Fruit fly (Drosophila melanogaster) whole organism, prepupa: ENCODE data around the gene TyrR.

Experiments
- CG10631 ChIP-seq: fragments of 200-800 bp; sonication (Bioruptor generic); optimal IDR thresholded peaks from 2 replicates; lab custom pipeline; 2016; ENCODE audit warnings: missing biosample characterization, missing genetic modification characterization
- CG10669 ChIP-seq: fragments of 200-800 bp; sonication (Bioruptor generic); optimal IDR thresholded peaks from 3 replicates; lab custom pipeline; 2018; ENCODE audit warnings: missing biosample characterization, mild to moderate bottlenecking, missing genetic modification characterization, moderate library complexity
- CG11294 ChIP-seq: fragments of 200-800 bp; sonication (Bioruptor generic); IDR thresholded peaks from 2 replicates; pipeline ENCODE4 v1.3.6; 2022; ENCODE audit warnings: missing biosample characterization, missing genetic modification characterization
- CG11762 ChIP-seq: fragments of 200-800 bp; sonication (Bioruptor generic); optimal IDR thresholded peaks from 3 replicates; lab custom pipeline; 2016; ENCODE audit warnings: missing biosample characterization, missing genetic modification characterization; ENCODE audit not compliant: insufficient read depth
- CG15336 ChIP-seq: fragments of 200-800 bp; sonication (Bioruptor generic); IDR thresholded peaks from 2 replicates; pipeline ENCODE4 v1.3.6; 2022; ENCODE audit warnings: missing biosample characterization, missing genetic modification characterization
- CG1621 ChIP-seq: fragments of 200-800 bp; sonication (Bioruptor generic); optimal IDR thresholded peaks from 3 replicates; lab custom pipeline; 2018; ENCODE audit warnings: missing biosample characterization, mild to moderate bottlenecking, missing genetic modification characterization
- CG16779 ChIP-seq: fragments of 200-800 bp; sonication (Bioruptor generic); optimal IDR thresholded peaks from 3 replicates; lab custom pipeline; 2017; ENCODE audit warnings: missing biosample characterization, mild to moderate bottlenecking, missing genetic modification characterization
- CG3032 ChIP-seq: fragments of 200-800 bp; optimal IDR thresholded peaks from 2 replicates; lab custom pipeline; 2019; ENCODE audit warnings: missing biosample characterization, mild to moderate bottlenecking, missing genetic modification characterization, moderate library complexity
- CG31627 ChIP-seq: fragments of 200-800 bp; sonication (Bioruptor generic); optimal IDR thresholded peaks from 3 replicates; lab custom pipeline; 2016; ENCODE audit warnings: missing biosample characterization, missing genetic modification characterization
- CG32006 ChIP-seq: fragments of 200-800 bp; sonication (Bioruptor generic); optimal IDR thresholded peaks from 3 replicates; lab custom pipeline; 2017; ENCODE audit warnings: missing biosample characterization, mild to moderate bottlenecking, missing genetic modification characterization
- CG34406 ChIP-seq: fragments of 200-800 bp; sonication (Bioruptor generic); optimal IDR thresholded peaks from 3 replicates; lab custom pipeline; 2016; ENCODE audit warnings: missing biosample characterization, missing genetic modification characterization
- CG3919 ChIP-seq: fragments of 200-800 bp; sonication (Bioruptor generic); optimal IDR thresholded peaks from 3 replicates; lab custom pipeline; 2016; ENCODE audit warnings: missing biosample characterization, missing genetic modification characterization
- CG4318 ChIP-seq: fragments of 200-800 bp; sonication (Bioruptor generic); optimal IDR thresholded peaks from 3 replicates; lab custom pipeline; 2017; ENCODE audit warnings: missing biosample characterization, mild to moderate bottlenecking, missing genetic modification characterization
- CG6163 ChIP-seq: fragments of 200-800 bp; sonication (Bioruptor generic); IDR thresholded peaks from 3 replicates; pipeline ENCODE4 v1.3.6; 2022; ENCODE audit warnings: missing biosample characterization, missing genetic modification characterization
- CG6276 ChIP-seq: fragments of 200-800 bp; sonication (Bioruptor generic); optimal IDR thresholded peaks from 2 replicates; lab custom pipeline; 2017; ENCODE audit warnings: missing biosample characterization, mild to moderate bottlenecking, missing genetic modification characterization
- CG6792 ChIP-seq: fragments of 200-800 bp; sonication (Bioruptor generic); optimal IDR thresholded peaks from 3 replicates; lab custom pipeline; 2016; ENCODE audit warnings: missing biosample characterization, missing genetic modification characterization
- CG6808 ChIP-seq: fragments of 200-800 bp; sonication (Bioruptor generic); optimal IDR thresholded peaks from 3 replicates; lab custom pipeline; 2017; ENCODE audit warnings: missing biosample characterization, missing genetic modification characterization, mild to moderate bottlenecking, moderate library complexity, missing genetic modification reagents
- CG6854 ChIP-seq: fragments of 200-800 bp; sonication (Bioruptor generic); optimal IDR thresholded peaks from 2 replicates; lab custom pipeline; 2017; ENCODE audit warnings: missing biosample characterization, mild to moderate bottlenecking, missing genetic modification characterization
- CG7368 ChIP-seq: fragments of 200-800 bp; sonication (Bioruptor generic); optimal IDR thresholded peaks from 3 replicates; lab custom pipeline; 2016; ENCODE audit warnings: missing biosample characterization, missing genetic modification characterization
- CG8119 ChIP-seq: fragments of 200-800 bp; sonication (Bioruptor generic); IDR thresholded peaks from 3 replicates; pipeline ENCODE4 v1.3.6; 2022; ENCODE audit warnings: missing biosample characterization, missing genetic modification characterization
- CG8319 ChIP-seq: fragments of 200-800 bp; sonication (Bioruptor generic); optimal IDR thresholded peaks from 3 replicates; lab custom pipeline; 2016; ENCODE audit warnings: missing biosample characterization, missing genetic modification characterization
- Eip78C ChIP-seq: fragments of 200-800 bp; sonication (Bioruptor generic); peaks from one replicate; lab custom pipeline; 2016; ENCODE audit warnings: missing biosample characterization, missing genetic modification characterization
- Eip93F ChIP-seq: fragments of 200-800 bp; sonication (Bioruptor generic); optimal IDR thresholded peaks from 2 replicates; lab custom pipeline; 2016; ENCODE audit warnings: missing biosample characterization, mild to moderate bottlenecking, missing genetic modification characterization
- Ets21C ChIP-seq: fragments of 200-800 bp; sonication (Bioruptor generic); optimal IDR thresholded peaks from 3 replicates; lab custom pipeline; 2016; ENCODE audit warnings: missing biosample characterization, missing genetic modification characterization
- Gug ChIP-seq: fragments of 200-800 bp; sonication (Bioruptor generic); IDR thresholded peaks from 2 replicates; pipeline ENCODE4 v1.3.6; 2022; ENCODE audit warnings: missing biosample characterization, missing genetic modification characterization
- Lpt ChIP-seq: fragments of 200-800 bp; sonication (Bioruptor generic); optimal IDR thresholded peaks from 3 replicates; lab custom pipeline; 2016; ENCODE audit warnings: missing biosample characterization, missing genetic modification characterization
- Met ChIP-seq: fragments of 200-800 bp; sonication (Bioruptor generic); optimal IDR thresholded peaks from 3 replicates; lab custom pipeline; 2016; ENCODE audit warnings: missing biosample characterization, missing genetic modification characterization
- Smox ChIP-seq: fragments of 200-800 bp; sonication (Bioruptor generic); optimal IDR thresholded peaks from 3 replicates; lab custom pipeline; 2016; ENCODE audit warnings: missing biosample characterization, missing genetic modification characterization
- Sox102F ChIP-seq: fragments of 200-800 bp; sonication (Bioruptor generic); optimal IDR thresholded peaks from 2 replicates; lab custom pipeline; 2016; ENCODE audit warnings: missing biosample characterization, mild to moderate bottlenecking, missing genetic modification characterization
- Sox14 ChIP-seq: fragments of 200-800 bp; sonication (Bioruptor generic); optimal IDR thresholded peaks from 3 replicates; lab custom pipeline; 2016; ENCODE audit warnings: missing biosample characterization, missing genetic modification characterization
- Sox15 ChIP-seq: fragments of 200-800 bp; sonication (Bioruptor generic); optimal IDR thresholded peaks from 3 replicates; lab custom pipeline; 2016; ENCODE audit warnings: missing biosample characterization, missing genetic modification characterization
- achi ChIP-seq: fragments of 200-800 bp; sonication (Bioruptor generic); optimal IDR thresholded peaks from 3 replicates; lab custom pipeline; 2016; ENCODE audit warnings: missing biosample characterization, missing genetic modification characterization
- dac ChIP-seq: fragments of 200-800 bp; sonication (Bioruptor generic); optimal IDR thresholded peaks from 2 replicates; lab custom pipeline; 2017; ENCODE audit warnings: missing biosample characterization, mild to moderate bottlenecking, missing genetic modification characterization
- eg ChIP-seq: fragments of 200-800 bp; sonication (Bioruptor generic); IDR thresholded peaks from 3 replicates; pipeline ENCODE4 v1.3.6; 2022; ENCODE audit warnings: missing biosample characterization, missing genetic modification characterization
- esn ChIP-seq: fragments of 200-800 bp; sonication (Bioruptor generic); optimal IDR thresholded peaks from 2 replicates; lab custom pipeline; 2016; ENCODE audit warnings: missing biosample characterization, mild to moderate bottlenecking, missing genetic modification characterization, moderate library complexity
- fd59A ChIP-seq: fragments of 200-800 bp; sonication (Bioruptor generic); optimal IDR thresholded peaks from 2 replicates; lab custom pipeline; 2017; ENCODE audit warnings: missing biosample characterization, mild to moderate bottlenecking, missing genetic modification characterization, missing genetic modification reagents
- fd85E ChIP-seq: fragments of 200-800 bp; sonication (Bioruptor generic); optimal IDR thresholded peaks from 3 replicates; lab custom pipeline; 2016; ENCODE audit warnings: missing biosample characterization, missing genetic modification characterization
- fkh ChIP-seq: fragments of 200-800 bp; sonication (Bioruptor generic); optimal IDR thresholded peaks from 3 replicates; lab custom pipeline; 2017; ENCODE audit warnings: missing biosample characterization, mild to moderate bottlenecking, missing genetic modification characterization, moderate library complexity
- lz ChIP-seq: fragments of 200-800 bp; sonication (Bioruptor generic); optimal IDR thresholded peaks from 3 replicates; lab custom pipeline; 2016; ENCODE audit warnings: missing biosample characterization, missing genetic modification characterization
- net ChIP-seq: fragments of 200-800 bp; sonication (Bioruptor generic); optimal IDR thresholded peaks from 3 replicates; lab custom pipeline; 2016; ENCODE audit warnings: missing biosample characterization, missing genetic modification characterization
- spab ChIP-seq: fragments of 200-800 bp; sonication (Bioruptor generic); optimal IDR thresholded peaks from 2 replicates; lab custom pipeline; 2017; ENCODE audit warnings: missing biosample characterization, mild to moderate bottlenecking, missing genetic modification characterization, missing genetic modification reagents
- ss ChIP-seq, 2 experiments: fragments of 200-800 bp; sonication (Bioruptor generic); optimal IDR thresholded peaks; 2 replicates in 1 of 2; 3 replicates in 1 of 2; lab custom pipeline; 2017 to 2018; ENCODE audit warnings: mild to moderate bottlenecking in 2 of 2, missing biosample characterization in 2 of 2, missing genetic modification characterization in 2 of 2, moderate library complexity in 1 of 2
- svp ChIP-seq: fragments of 200-800 bp; sonication (Bioruptor generic); peaks from one replicate; lab custom pipeline; 2016; ENCODE audit warnings: missing biosample characterization, missing genetic modification characterization
- topi ChIP-seq: fragments of 200-800 bp; sonication (Bioruptor generic); optimal IDR thresholded peaks from 3 replicates; lab custom pipeline; 2016; ENCODE audit warnings: missing biosample characterization, missing genetic modification characterization
- vri ChIP-seq: fragments of 200-800 bp; sonication (Bioruptor generic); optimal IDR thresholded peaks from 3 replicates; lab custom pipeline; 2016; ENCODE audit warnings: missing biosample characterization, mild to moderate bottlenecking, missing genetic modification characterization

Gene TyrR

dm6 chr3R:17701971-17702845, 60.8 kb downstream of the TyrR start (continued):
- peak; percentile 77 for TF ChIP-seq CG34406 (GFP tag; lab: Kevin White, UChicago)
- TF ChIP-seq fd85E (GFP tag; lab: Kevin White, UChicago) = no peak
- peak; percentile 15 for TF ChIP-seq vri (GFP tag; lab: Kevin White, UChicago)
- peak; percentile 77 for TF ChIP-seq CG1621 (tag; lab: Kevin White, UChicago)
- no peak for TF ChIP-seq fkh (GFP tag; lab: Kevin White, UChicago)
- TF ChIP-seq svp = peak; percentile 90
- peak; percentile 69 for TF ChIP-seq CG6792 (GFP tag; lab: Kevin White, UChicago)
- TF ChIP-seq CG8319 = peak; percentile 66
- peak; percentile 59 for TF ChIP-seq net (GFP tag; lab: Kevin White, UChicago)
- TF ChIP-seq ss (GFP tag; optimal IDR thresholded peaks at IDR 0.05; lab: Kevin White, UChicago) = peak; percentile 54 to 84
- TF ChIP-seq Met (GFP tag; lab: Kevin White, UChicago) = peak; percentile 77
- peak; percentile 74 for TF ChIP-seq achi (GFP tag; lab: Kevin White, UChicago)
- TF ChIP-seq CG3919 (GFP tag; lab: Kevin White, UChicago) = peak; percentile 49
- peak; percentile 73 for TF ChIP-seq Sox15 (GFP tag; lab: Kevin White, UChicago)
- TF ChIP-seq CG11294 = peak; percentile 35; the same call in 1 of the 2 replicates
- TF ChIP-seq Eip78C (GFP tag; lab: Kevin White, UChicago) = peak; percentile 95
- peak; percentile 34 for TF ChIP-seq CG16779 (tag; lab: Kevin White, UChicago)
- peak; percentile 75 for TF ChIP-seq CG31627 (GFP tag; lab: Kevin White, UChicago)
- peak; percentile 70 for TF ChIP-seq Sox102F (GFP tag; lab: Kevin White, UChicago)
- TF ChIP-seq fd59A (GFP tag; lab: Kevin White, UChicago) = peak; percentile 91
- peak; percentile 77 for TF ChIP-seq spab (GFP tag; lab: Kevin White, UChicago)
- TF ChIP-seq Sox14 (GFP tag; lab: Kevin White, UChicago) = peak; percentile 84
- TF ChIP-seq Lpt (GFP tag; lab: Kevin White, UChicago) = no peak

DNA sequence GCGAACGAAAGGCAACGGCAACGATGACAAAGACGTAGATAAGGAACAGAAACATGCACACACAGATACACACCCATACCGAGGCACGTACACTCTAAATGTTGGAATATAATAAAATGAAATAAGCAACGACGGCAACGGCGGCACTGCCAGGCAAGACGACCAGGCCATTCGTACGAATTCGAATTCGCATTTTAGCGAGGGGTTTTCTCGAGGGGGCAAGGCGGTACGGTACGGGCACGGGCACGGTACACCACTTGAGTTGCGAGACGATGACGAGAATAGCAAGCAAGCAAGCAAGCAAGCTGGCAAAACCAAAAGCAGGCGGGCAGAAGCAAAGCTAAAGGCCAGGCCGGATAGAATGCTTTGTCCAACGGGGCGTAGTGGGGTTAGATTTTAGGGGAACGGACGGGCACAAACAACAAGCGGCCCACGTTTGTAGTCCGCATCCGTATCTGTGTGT, 61.8 kb downstream of the TyrR start:
- TF ChIP-seq svp = peak; percentile 38
- no peak for TF ChIP-seq fd59A (GFP tag; lab: Kevin White, UChicago)
- TF ChIP-seq net (GFP tag; lab: Kevin White, UChicago) = no peak
- no peak for TF ChIP-seq Gug
- TF ChIP-seq CG3919 (GFP tag; lab: Kevin White, UChicago) = peak; percentile 2
- TF ChIP-seq achi (GFP tag; lab: Kevin White, UChicago) = no peak
- 0 out of 3 replicates have a peak, but pooled peaks have one; percentile 8 for TF ChIP-seq CG8119
- TF ChIP-seq CG10631 (GFP tag; lab: Kevin White, UChicago) = no peak
- TF ChIP-seq Ets21C = no peak
- peak; percentile 5 for TF ChIP-seq CG6808 (GFP tag; lab: Kevin White, UChicago)
- TF ChIP-seq CG6163 = peak; percentile 53
- peak; percentile 47; the same call in 1 of the 2 replicates for TF ChIP-seq CG15336 (GFP tag; lab: Robert Waterston, UW)
- TF ChIP-seq Eip93F (GFP tag; lab: Kevin White, UChicago) = peak; percentile 21
- no peak for TF ChIP-seq CG11762 (GFP tag; lab: Kevin White, UChicago)
- peak; percentile 39 for TF ChIP-seq Sox102F (GFP tag; lab: Kevin White, UChicago)
- TF ChIP-seq CG31627 (GFP tag; lab: Kevin White, UChicago) = no peak
- TF ChIP-seq Eip78C (GFP tag; lab: Kevin White, UChicago) = peak; percentile 76
- no peak for TF ChIP-seq topi (GFP tag; lab: Kevin White, UChicago)
- no peak for TF ChIP-seq esn
- no peak for TF ChIP-seq CG6276 (GFP tag; lab: Kevin White, UChicago)
- no peak for TF ChIP-seq Met (GFP tag; lab: Kevin White, UChicago)
- TF ChIP-seq fkh (GFP tag; lab: Kevin White, UChicago) = peak; percentile 39
- TF ChIP-seq CG8319 = no peak
- peak; percentile 6 for TF ChIP-seq CG6792 (GFP tag; lab: Kevin White, UChicago)
- peak; percentile 68 for TF ChIP-seq Sox14 (GFP tag; lab: Kevin White, UChicago)
- no peak for TF ChIP-seq CG7368 (GFP tag; lab: Kevin White, UChicago)
- no peak for TF ChIP-seq CG32006
- TF ChIP-seq fd85E (GFP tag; lab: Kevin White, UChicago) = no peak
- no peak for TF ChIP-seq eg (GFP tag; lab: Robert Waterston, UW)
- TF ChIP-seq lz (GFP tag; lab: Kevin White, UChicago) = no peak
- TF ChIP-seq CG3032 (tag; lab: Kevin White, UChicago) = peak; percentile 8
- no peak for TF ChIP-seq dac (GFP tag; lab: Kevin White, UChicago)
- peak; percentile 53 for TF ChIP-seq Lpt (GFP tag; lab: Kevin White, UChicago)
- TF ChIP-seq CG10669 (GFP tag; lab: Kevin White, UChicago) = no peak
- no peak for TF ChIP-seq Smox (GFP tag; lab: Kevin White, UChicago)
- peak; percentile 71 for TF ChIP-seq CG6854 (GFP tag; lab: Kevin White, UChicago)
- no peak for TF ChIP-seq CG4318
